Fruit fly (Drosophila melanogaster): Measurements from ENCODE around the gene fusl.

- TF ChIP-seq CG6808 (GFP tag; optimal IDR thresholded peaks at IDR 0.05) = no peak
- no peak for TF ChIP-seq Gug (GFP tag; IDR thresholded peaks at IDR 0.05)
- TF ChIP-seq achi (GFP tag; optimal IDR thresholded peaks at IDR 0.05) = no peak
These were observed 37.1 kb upstream of the fusl start for dm6 chr2L:5374989-5375388.

Data from whole organism, prepupa.